Fruit fly (Drosophila melanogaster): ENCODE measurements around the gene ssp6.

ssp6 gene

dm6 chr3L:6094697-6095096, 18.2 kb downstream of the ssp6 start, which contains the start of the genes CG10467 and loj (continued):
- peak; percentile 78 for TF ChIP-seq CG11696 (GFP tag; IDR thresholded peaks at IDR 0.05)
- TF ChIP-seq repo (GFP tag; optimal IDR thresholded peaks at IDR 0.05), result peak; percentile 34
- peak; percentile 65 for TF ChIP-seq NC2β (GFP tag; optimal IDR thresholded peaks at IDR 0.05)
- TF ChIP-seq CG1602 (GFP tag; optimal IDR thresholded peaks at IDR 0.05), result peak; percentile 98
- TF ChIP-seq ftz-f1 (GFP tag; optimal IDR thresholded peaks at IDR 0.05), result no peak
- peak; percentile 2 for TF ChIP-seq pb (GFP tag; optimal IDR thresholded peaks at IDR 0.05)
- TF ChIP-seq CG2712 (tag; optimal IDR thresholded peaks at IDR 0.05), result peak; percentile 95
- no peak for TF ChIP-seq corto (GFP tag; optimal IDR thresholded peaks at IDR 0.05)
- TF ChIP-seq MESR4 (GFP tag; optimal IDR thresholded peaks at IDR 0.05), result no peak
- peak; percentile 84 for TF ChIP-seq salm (tag; optimal IDR thresholded peaks at IDR 0.05)
- TF ChIP-seq da (GFP tag; optimal IDR thresholded peaks at IDR 0.05), result peak; percentile 32
- TF ChIP-seq ro (GFP tag; IDR thresholded peaks at IDR 0.05), result peak; percentile 91
- no peak for TF ChIP-seq nom (GFP tag; optimal IDR thresholded peaks at IDR 0.05)
- TF ChIP-seq unc-4 (GFP tag; IDR thresholded peaks at IDR 0.05; ENCODE audit: partially characterized antibody), result peak; percentile 72
- TF ChIP-seq Hey (tag; optimal IDR thresholded peaks at IDR 0.05), result peak; percentile 61
- TF ChIP-seq Ravus (GFP tag; IDR thresholded peaks at IDR 0.05), result peak; percentile 88
- peak; percentile 73 for TF ChIP-seq CG7987 (GFP tag; optimal IDR thresholded peaks at IDR 0.05)
- no peak for TF ChIP-seq pros (GFP tag; optimal IDR thresholded peaks at IDR 0.05)
- TF ChIP-seq Oli (tag; optimal IDR thresholded peaks at IDR 0.05), result peak; percentile 95
- peak; percentile 98 for TF ChIP-seq CG6272 (GFP tag; IDR thresholded peaks at IDR 0.05)
- peak; percentile 94 for TF ChIP-seq CG10959 (GFP tag; IDR thresholded peaks at IDR 0.05)
- TF ChIP-seq HHEX (GFP tag; optimal IDR thresholded peaks at IDR 0.05), result peak; percentile 91
- TF ChIP-seq CG17328 (GFP tag; IDR thresholded peaks at IDR 0.05), result peak; percentile 96
- TF ChIP-seq CG12659 (GFP tag; optimal IDR thresholded peaks at IDR 0.05), result peak; percentile 96
- TF ChIP-seq CG12104 (GFP tag; optimal IDR thresholded peaks at IDR 0.05), result peak; percentile 93
- TF ChIP-seq Mad (GFP tag; optimal IDR thresholded peaks at IDR 0.05), result peak; percentile 91
- TF ChIP-seq CG31224 (GFP tag; IDR thresholded peaks at IDR 0.05), result peak; percentile 93
- TF ChIP-seq CG14710 (tag; optimal IDR thresholded peaks at IDR 0.05), result peak; percentile 97
- TF ChIP-seq CG1603 (tag; optimal IDR thresholded peaks at IDR 0.05), result peak; percentile 51
- peak; percentile 91 for TF ChIP-seq dimm (GFP tag; IDR thresholded peaks at IDR 0.05)
- TF ChIP-seq CG32767 (GFP tag; IDR thresholded peaks at IDR 0.05), result peak; percentile 93
- peak; percentile 96 for TF ChIP-seq CG17359 (tag; optimal IDR thresholded peaks at IDR 0.05)
- peak; percentile 86 for TF ChIP-seq HLH54F (GFP tag; optimal IDR thresholded peaks at IDR 0.05)
- peak; percentile 98 for TF ChIP-seq row (GFP tag; IDR thresholded peaks at IDR 0.05)
- peak; percentile 96 for TF ChIP-seq CG4820 (GFP tag; optimal IDR thresholded peaks at IDR 0.05)
- peak; percentile 59 for TF ChIP-seq Bgb (GFP tag; IDR thresholded peaks at IDR 0.05; ENCODE audit: partially characterized antibody)
- TF ChIP-seq Camta (GFP tag; optimal IDR thresholded peaks at IDR 0.05), result peak; percentile 81
- peak; percentile 98 for TF ChIP-seq nmo (GFP tag; optimal IDR thresholded peaks at IDR 0.05)
- peak; percentile 87 for TF ChIP-seq CG30020 (tag; optimal IDR thresholded peaks at IDR 0.05)
- peak; percentile 69 for TF ChIP-seq maf-S (GFP tag; optimal IDR thresholded peaks at IDR 0.05)
- TF ChIP-seq tap (tag; optimal IDR thresholded peaks at IDR 0.05), result peak; percentile 80
- TF ChIP-seq abd-A (tag; optimal IDR thresholded peaks at IDR 0.05), result no peak
- TF ChIP-seq CG10654 (GFP tag; optimal IDR thresholded peaks at IDR 0.05), result peak; percentile 96
- TF ChIP-seq tgo (GFP tag; IDR thresholded peaks at IDR 0.05), result peak; percentile 97
- TF ChIP-seq Six4 (GFP tag; optimal IDR thresholded peaks at IDR 0.05), result peak; percentile 92
- peak; percentile 73 for TF ChIP-seq Deaf1 (tag; optimal IDR thresholded peaks at IDR 0.05)
- peak in 1 of 2 experiments; percentile 97 for TF ChIP-seq bsh (GFP tag; optimal IDR thresholded peaks at IDR 0.05)
- TF ChIP-seq Ada2b (GFP tag; IDR thresholded peaks at IDR 0.05), result peak; percentile 94
- peak; percentile 94 for TF ChIP-seq HmgZ (tag; optimal IDR thresholded peaks at IDR 0.05)
- peak; percentile 81 for TF ChIP-seq CG15011 (GFP tag; optimal IDR thresholded peaks at IDR 0.05)
- TF ChIP-seq CG11247 (GFP tag; IDR thresholded peaks at IDR 0.05), result peak; percentile 97

Measured in whole organism, embryonic.